Fruit fly (Drosophila melanogaster) whole organism, adult: ENCODE measurements around the gene CG42692.

Experiments
- CG11617 ChIP-seq: fragments of 200-800 bp; sonication (Bioruptor generic); optimal IDR thresholded peaks from 2 replicates; lab custom pipeline; 2017; ENCODE audit warnings: mild to moderate bottlenecking, missing biosample characterization, missing genetic modification reagents, missing genetic modification characterization
- CG12768 ChIP-seq: fragments of 200-800 bp; sonication (Bioruptor generic); optimal IDR thresholded peaks from 2 replicates; lab custom pipeline; 2017; ENCODE audit warnings: missing biosample characterization, missing genetic modification characterization, mild to moderate bottlenecking, moderate library complexity, missing genetic modification reagents
- CG14711 ChIP-seq: fragments of 200-800 bp; sonication (Bioruptor generic); optimal IDR thresholded peaks from 2 replicates; lab custom pipeline; 2018; ENCODE audit warnings: missing biosample characterization, mild to moderate bottlenecking, missing genetic modification characterization, moderate library complexity
- CG1620 ChIP-seq: fragments of 200-800 bp; sonication (Bioruptor generic); optimal IDR thresholded peaks from 2 replicates; lab custom pipeline; 2016; ENCODE audit warnings: missing biosample characterization, missing genetic modification characterization
- CG5204 ChIP-seq: fragments of 200-800 bp; sonication (Bioruptor generic); optimal IDR thresholded peaks from 2 replicates; lab custom pipeline; 2016; ENCODE audit warnings: missing biosample characterization, missing genetic modification characterization
- CG7045 ChIP-seq: fragments of 200-800 bp; sonication (Bioruptor generic); optimal IDR thresholded peaks from 2 replicates; lab custom pipeline; 2017; ENCODE audit warnings: missing biosample characterization, mild to moderate bottlenecking, missing genetic modification characterization
- Clk ChIP-seq: fragments of 200-800 bp; sonication (Bioruptor generic); optimal IDR thresholded peaks from 2 replicates; lab custom pipeline; 2017; ENCODE audit warnings: missing biosample characterization, missing genetic modification characterization
- Hr96 ChIP-seq: fragments of 200-800 bp; sonication (Bioruptor generic); optimal IDR thresholded peaks from 2 replicates; lab custom pipeline; 2016; ENCODE audit warnings: missing biosample characterization, missing genetic modification characterization
- Mnt ChIP-seq: fragments of 200-800 bp; sonication (Bioruptor generic); optimal IDR thresholded peaks from 2 replicates; lab custom pipeline; 2016; ENCODE audit warnings: missing biosample characterization, mild to moderate bottlenecking, missing genetic modification characterization
- cic ChIP-seq: fragments of 200-800 bp; sonication (Bioruptor generic); optimal IDR thresholded peaks from 2 replicates; lab custom pipeline; 2017; ENCODE audit warnings: missing biosample characterization, mild to moderate bottlenecking, missing genetic modification characterization, moderate library complexity
- cnc ChIP-seq, 2 experiments: fragments of >200 bp; optimal IDR thresholded peaks; 2 replicates each; lab custom pipeline; 2017
- kay ChIP-seq: fragments of 200-800 bp; sonication (Bioruptor generic); peaks from one replicate; lab custom pipeline; 2016; ENCODE audit warnings: missing biosample characterization, missing genetic modification characterization, borderline replicate concordance
- pad ChIP-seq: fragments of 200-800 bp; sonication (Bioruptor generic); optimal IDR thresholded peaks from 3 replicates; lab custom pipeline; 2017; ENCODE audit warnings: missing biosample characterization, missing genetic modification characterization, mild to moderate bottlenecking, moderate library complexity, missing genetic modification reagents

- TF ChIP-seq CG1620 (GFP tag; lab: Kevin White, UChicago) (no peak), Mnt (peak; percentile 44), CG12768 (GFP tag; lab: Kevin White, UChicago) (no peak), CG11617 (GFP tag; lab: Kevin White, UChicago) (no peak), kay (GFP tag; lab: Kevin White, UChicago) (no peak), cic (peak; percentile 78), CG5204 (no peak), Hr96 (GFP tag; lab: Kevin White, UChicago) (no peak), pad (GFP tag; lab: Kevin White, UChicago) (peak; percentile 15), Clk (GFP tag; lab: Kevin White, UChicago) (no peak), cnc (optimal IDR thresholded peaks at IDR 0.05; lab: Kevin White, UChicago) (no peak), CG7045 (GFP tag; lab: Kevin White, UChicago) (no peak), CG14711 (no peak)
These were observed 5.6 kb downstream of the CG42692 start for dm6 chr2L:14013478-14013877.
